Fruit fly (Drosophila melanogaster): ENCODE results near the gene CG4896.

- TF ChIP-seq Abd-B (GFP tag; optimal IDR thresholded peaks at IDR 0.05) (no peak), Hnf4 (GFP tag; optimal IDR thresholded peaks at IDR 0.05) (no peak), dsf (GFP tag; optimal IDR thresholded peaks at IDR 0.05; ENCODE audit: borderline replicate concordance) (no peak), psq (GFP tag; optimal IDR thresholded peaks at IDR 0.05) (no peak), br (GFP tag; optimal IDR thresholded peaks at IDR 0.05) (no peak)
Measured at dm6 chr2L:1213587-1213986, 36.1 kb downstream of the CG4896 start.
